Worm (Caenorhabditis elegans) whole organism, L2 larva: ENCODE results near the gene wrt-10.

Source experiments
- C34F6.9 ChIP-seq: fragments of 150-350 bp; optimal IDR thresholded peaks from 2 replicates; lab custom pipeline; 2014; ENCODE audit warnings: missing biosample characterization, missing genetic modification characterization
- F13H6.1 ChIP-seq: sonication (generic microtip); optimal IDR thresholded peaks from 2 replicates; lab custom pipeline; 2016; ENCODE audit warnings: missing genetic modification characterization, missing compliant biosample characterization
- R02D3.7 ChIP-seq: fragments of 150-350 bp; optimal IDR thresholded peaks from 2 replicates; lab custom pipeline; 2014; ENCODE audit warnings: missing biosample characterization, missing genetic modification characterization
- Y55F3AM.14 ChIP-seq: fragments of 200-800 bp; sonication (Bioruptor generic); optimal IDR thresholded peaks from 2 replicates; lab custom pipeline; 2018; ENCODE audit warnings: mild to moderate bottlenecking, missing genetic modification characterization, missing compliant biosample characterization
- ZK546.5 ChIP-seq: sonication (generic microtip); optimal IDR thresholded peaks from 2 replicates; lab custom pipeline; 2017; ENCODE audit warnings: missing biosample characterization, missing genetic modification characterization
- alr-1 ChIP-seq: fragments of 150-350 bp; optimal IDR thresholded peaks from 2 replicates; lab custom pipeline; 2014; ENCODE audit warnings: missing biosample characterization, missing genetic modification characterization
- aly-2 ChIP-seq: fragments of 150-350 bp; optimal IDR thresholded peaks from 2 replicates; lab custom pipeline; 2014; ENCODE audit warnings: missing biosample characterization, missing genetic modification characterization
- ama-1 ChIP-seq: fragments of 150-350 bp; optimal IDR thresholded peaks from 2 replicates; lab custom pipeline; 2018; ENCODE audit warnings: inconsistent platforms
- blmp-1 ChIP-seq: sonication (generic microtip); optimal IDR thresholded peaks from 2 replicates; lab custom pipeline; 2017; ENCODE audit warnings: missing genetic modification characterization, mild to moderate bottlenecking, missing compliant biosample characterization, antibody characterized with exemption, moderate library complexity; ENCODE audit not compliant: insufficient read depth
- ceh-82 ChIP-seq: fragments of 150-350 bp; optimal IDR thresholded peaks from 2 replicates; lab custom pipeline; 2014; ENCODE audit warnings: missing biosample characterization, missing genetic modification characterization
- crh-2 ChIP-seq: sonication (generic microtip); optimal IDR thresholded peaks from 2 replicates; lab custom pipeline; 2017; ENCODE audit warnings: missing biosample characterization, missing genetic modification characterization
- dmd-4 ChIP-seq: sonication (generic microtip); optimal IDR thresholded peaks from 2 replicates; lab custom pipeline; 2017; ENCODE audit warnings: missing biosample characterization, missing genetic modification characterization
- elt-1 ChIP-seq: fragments of 150-350 bp; optimal IDR thresholded peaks from 2 replicates; lab custom pipeline; 2014; ENCODE audit warnings: missing biosample characterization, missing genetic modification characterization
- elt-3 ChIP-seq: sonication (generic microtip); optimal IDR thresholded peaks from 2 replicates; lab custom pipeline; 2017; ENCODE audit warnings: missing biosample characterization, missing genetic modification characterization
- fos-1 ChIP-seq: fragments of 150-350 bp; optimal IDR thresholded peaks from 2 replicates; lab custom pipeline; 2014; ENCODE audit warnings: missing biosample characterization, missing genetic modification characterization
- gmeb-1 ChIP-seq: fragments of 150-350 bp; optimal IDR thresholded peaks from 2 replicates; lab custom pipeline; 2014; ENCODE audit warnings: missing biosample characterization, missing genetic modification characterization
- lsy-2 ChIP-seq, 2 experiments: fragments of 150-350 bp in 1 of 2; sonication (generic microtip) in 1 of 2; optimal IDR thresholded peaks; 2 replicates each; lab custom pipeline; 2014 to 2017; ENCODE audit warnings: missing biosample characterization in 2 of 2, missing genetic modification characterization in 2 of 2
- mab-5 ChIP-seq: fragments of 150-350 bp; optimal IDR thresholded peaks from 2 replicates; lab custom pipeline; 2014; ENCODE audit warnings: missing biosample characterization, missing genetic modification characterization
- mdl-1 ChIP-seq, 2 experiments: fragments of 150-350 bp in 1 of 2; sonication (generic microtip) in 1 of 2; optimal IDR thresholded peaks; 2 replicates each; lab custom pipeline; 2017; ENCODE audit warnings: missing biosample characterization in 2 of 2, missing genetic modification characterization in 2 of 2
- nhr-10 ChIP-seq: sonication (generic microtip); optimal IDR thresholded peaks from 2 replicates; lab custom pipeline; 2017; ENCODE audit warnings: missing biosample characterization, missing genetic modification characterization
- nhr-12 ChIP-seq: fragments of 150-350 bp; optimal IDR thresholded peaks from 2 replicates; lab custom pipeline; 2014; ENCODE audit warnings: missing biosample characterization, missing genetic modification characterization
- nhr-129 ChIP-seq: fragments of 150-350 bp; optimal IDR thresholded peaks from 2 replicates; lab custom pipeline; 2014; ENCODE audit warnings: missing biosample characterization, missing genetic modification characterization
- nhr-21 ChIP-seq: fragments of 150-350 bp; optimal IDR thresholded peaks from 2 replicates; lab custom pipeline; 2014; ENCODE audit warnings: missing biosample characterization, missing genetic modification characterization
- nhr-23 ChIP-seq: fragments of 150-350 bp; optimal IDR thresholded peaks from 2 replicates; lab custom pipeline; 2014; ENCODE audit warnings: missing biosample characterization, missing genetic modification reagents, missing genetic modification characterization
- nhr-25 ChIP-seq: fragments of 150-350 bp; sonication (generic microtip); optimal IDR thresholded peaks from 3 replicates; lab custom pipeline; 2014; ENCODE audit warnings: missing biosample characterization, missing genetic modification characterization
- skn-1 ChIP-seq: sonication (generic microtip); optimal IDR thresholded peaks from 2 replicates; lab custom pipeline; 2017; ENCODE audit warnings: missing biosample characterization, missing genetic modification characterization
- sma-9 ChIP-seq, 2 experiments: fragments of 150-350 bp in 1 of 2; sonication (generic microtip) in 1 of 2; optimal IDR thresholded peaks; 2 replicates each; lab custom pipeline; 2014 to 2016; ENCODE audit warnings: missing genetic modification characterization in 2 of 2, mild to moderate bottlenecking in 1 of 2, missing biosample characterization in 1 of 2, missing compliant biosample characterization in 1 of 2, missing genetic modification reagents in 1 of 2, moderate library complexity in 1 of 2
- unc-39 ChIP-seq: fragments of 150-350 bp; optimal IDR thresholded peaks from 2 replicates; lab custom pipeline; 2014; ENCODE audit warnings: missing biosample characterization, missing genetic modification characterization
- unc-55 ChIP-seq: fragments of 150-350 bp; sonication (generic microtip); optimal IDR thresholded peaks from 3 replicates; lab custom pipeline; 2014; ENCODE audit warnings: missing biosample characterization, missing genetic modification reagents, missing genetic modification characterization
- unc-62 ChIP-seq: fragments of 150-350 bp; optimal IDR thresholded peaks from 2 replicates; lab custom pipeline; 2014; ENCODE audit warnings: missing biosample characterization, missing genetic modification reagents, missing genetic modification characterization
- ztf-11 ChIP-seq: sonication (generic microtip); optimal IDR thresholded peaks from 2 replicates; lab custom pipeline; 2017; ENCODE audit warnings: missing biosample characterization, missing genetic modification characterization
- ztf-4 ChIP-seq: fragments of 150-350 bp; optimal IDR thresholded peaks from 2 replicates; lab custom pipeline; 2014; ENCODE audit warnings: missing biosample characterization, missing genetic modification characterization

wrt-10 gene

DNA sequence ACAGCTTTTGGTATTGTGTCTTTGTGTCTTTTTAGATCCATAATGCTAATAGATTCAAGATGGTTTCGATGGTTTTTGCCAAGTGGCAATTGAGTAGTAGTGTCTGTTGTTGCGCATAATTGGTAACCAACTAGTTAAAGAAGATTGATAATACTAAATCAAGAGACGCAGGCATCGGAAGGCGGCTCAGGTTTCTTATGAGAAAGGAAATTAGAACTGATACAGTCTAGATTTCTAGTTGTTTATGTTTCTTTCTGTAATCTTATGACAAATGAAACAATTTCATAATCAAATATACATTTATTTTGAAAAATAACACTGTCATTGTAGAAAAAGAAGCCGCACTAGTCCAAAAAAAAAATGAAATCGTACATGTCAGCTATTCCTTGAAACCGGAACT, 19.4 kb upstream of the wrt-10 start, which contains the start of gene ZK1290.10:
Gene ZK1290.10, minus strand, starts transcription at position 101 of the 400 bp plus-strand sequence.
- no peak for TF ChIP-seq skn-1 (tag; lab: Kevin White, UChicago)
- no peak for TF ChIP-seq Y55F3AM.14 (GFP tag; lab: Kevin White, UChicago)
- TF ChIP-seq unc-62 (GFP tag; lab: Kevin White, UChicago) = no peak

DNA sequence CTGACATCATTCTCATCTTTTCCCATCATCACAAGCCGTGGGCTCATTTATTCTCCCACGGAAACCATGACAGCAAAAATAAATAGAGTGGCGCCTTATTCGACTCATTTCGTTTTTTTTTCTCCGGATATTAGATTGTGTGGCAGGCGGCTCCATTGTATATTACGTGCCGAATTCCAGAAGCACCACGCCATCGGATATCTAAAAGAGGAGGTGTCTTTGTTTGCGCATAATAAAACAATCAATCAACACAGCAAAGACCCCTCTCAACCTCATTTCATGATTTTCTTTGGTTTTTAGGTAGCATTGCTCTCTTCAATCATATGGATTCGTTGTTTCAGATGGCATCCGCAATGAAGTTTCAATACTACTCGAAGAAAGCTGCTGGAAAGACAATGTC, 14.7 kb upstream of the wrt-10 start, which contains the start of gene tph-1:
Gene tph-1, plus strand, starts transcription at position 301 of the 400 bp plus-strand sequence.
- TF ChIP-seq unc-55 (no peak), nhr-21 (tag; lab: Kevin White, UChicago) (no peak), skn-1 (tag; lab: Kevin White, UChicago) (no peak), aly-2 (tag; lab: Kevin White, UChicago) (no peak), Y55F3AM.14 (GFP tag; lab: Kevin White, UChicago) (no peak), unc-39 (no peak), ztf-11 (tag; lab: Kevin White, UChicago) (no peak), ztf-4 (no peak), ZK546.5 (tag; lab: Kevin White, UChicago) (no peak), fos-1 (tag; lab: Kevin White, UChicago) (no peak), mab-5 (no peak), dmd-4 (no peak), gmeb-1 (tag; lab: Kevin White, UChicago) (no peak), alr-1 (no peak), unc-62 (GFP tag; lab: Kevin White, UChicago) (no peak), blmp-1 (tag; lab: Kevin White, UChicago) (no peak)
- TF ChIP-seq, all 48 proteins: peak for 0

DNA sequence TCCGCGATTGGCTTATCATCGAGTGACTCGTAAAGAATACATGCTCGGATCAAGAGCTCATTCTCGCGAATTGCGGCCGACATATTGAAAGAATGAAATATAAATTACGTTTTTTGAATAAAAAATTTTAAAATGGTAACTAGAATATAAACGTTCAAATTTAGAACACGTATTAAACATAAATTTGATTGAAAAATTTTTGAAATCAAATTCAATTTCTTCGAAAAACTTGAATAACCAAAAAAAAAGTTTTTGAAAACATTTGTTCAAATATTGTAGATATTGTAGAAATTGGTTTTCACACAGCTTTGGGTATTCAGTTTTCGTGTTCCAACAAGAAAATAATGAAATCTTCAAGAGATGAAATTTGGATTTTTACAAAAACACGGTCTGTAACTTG, 13.7 kb upstream of the wrt-10 start, which contains the start of gene fbxa-224:
Gene fbxa-224, minus strand, starts transcription at position 101 of the 400 bp plus-strand sequence.
- TF ChIP-seq lsy-2 (tag; optimal IDR thresholded peaks at IDR 0.05; lab: Kevin White, UChicago) = no peak
- TF ChIP-seq sma-9 (GFP tag; optimal IDR thresholded peaks at IDR 0.05; lab: Kevin White, UChicago) = no peak
- TF ChIP-seq sma-9 (tag; optimal IDR thresholded peaks at IDR 0.05; lab: Kevin White, UChicago) = no peak
- TF ChIP-seq mdl-1 (tag; optimal IDR thresholded peaks at IDR 0.05; lab: Kevin White, UChicago) = no peak
- no peak for TF ChIP-seq nhr-23 (tag; lab: Kevin White, UChicago)
- TF ChIP-seq, all 48 proteins: peak for 0

DNA sequence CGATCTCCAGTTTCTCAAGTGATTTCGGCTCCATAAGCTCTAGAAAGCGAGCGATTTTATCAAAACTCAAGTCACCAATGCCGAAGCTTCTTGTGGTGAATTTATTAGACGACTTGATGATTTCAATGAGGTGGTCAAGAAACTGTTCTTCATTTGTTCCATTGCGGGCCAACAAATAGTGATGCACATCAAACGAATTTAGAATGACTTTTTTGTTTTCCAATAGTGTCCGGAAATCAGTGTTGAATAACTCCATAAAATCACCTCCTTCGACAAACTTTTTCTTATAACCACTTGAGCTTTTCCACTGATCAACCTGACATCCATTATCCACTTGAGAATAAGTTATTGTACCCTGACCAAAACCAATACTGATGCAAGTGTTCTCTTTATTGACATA, 12.9 kb upstream of the wrt-10 start:
- TF ChIP-seq unc-62 (GFP tag; lab: Kevin White, UChicago) (no peak), blmp-1 (tag; lab: Kevin White, UChicago) (no peak), ZK546.5 (tag; lab: Kevin White, UChicago) (no peak), elt-3 (tag; lab: Kevin White, UChicago) (no peak)
- TF ChIP-seq, all 48 proteins: peak for 0

DNA sequence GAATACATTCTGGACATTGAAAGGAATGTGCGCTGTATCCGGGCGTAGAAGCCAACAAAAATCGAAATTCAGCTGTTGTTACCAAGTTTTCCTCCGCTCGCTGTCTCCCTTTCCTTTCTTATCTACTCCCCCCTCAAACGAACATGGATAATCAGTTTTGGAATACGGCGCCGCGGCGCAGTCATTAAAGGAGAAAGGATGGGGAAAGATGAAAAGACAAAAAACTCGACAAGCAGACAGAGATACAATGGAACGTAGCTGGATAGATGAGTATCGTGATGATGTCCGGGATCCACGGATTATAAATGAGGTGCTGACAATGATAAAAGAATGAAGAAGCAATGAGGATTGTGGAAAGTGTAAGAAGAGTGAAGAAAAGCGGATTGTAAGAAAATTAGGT, 11.0 kb upstream of the wrt-10 start:
- no peak for TF ChIP-seq alr-1
- TF ChIP-seq nhr-12 (tag; lab: Kevin White, UChicago) = no peak
- TF ChIP-seq blmp-1 (tag; lab: Kevin White, UChicago) = peak; percentile 5
- peak; percentile 74 for TF ChIP-seq ama-1
- peak; percentile 35 for TF ChIP-seq unc-55
- peak; percentile 7 for TF ChIP-seq fos-1 (tag; lab: Kevin White, UChicago)
- TF ChIP-seq nhr-21 (tag; lab: Kevin White, UChicago) = peak; percentile 74
- no peak for TF ChIP-seq ceh-82 (tag; lab: Kevin White, UChicago)

DNA sequence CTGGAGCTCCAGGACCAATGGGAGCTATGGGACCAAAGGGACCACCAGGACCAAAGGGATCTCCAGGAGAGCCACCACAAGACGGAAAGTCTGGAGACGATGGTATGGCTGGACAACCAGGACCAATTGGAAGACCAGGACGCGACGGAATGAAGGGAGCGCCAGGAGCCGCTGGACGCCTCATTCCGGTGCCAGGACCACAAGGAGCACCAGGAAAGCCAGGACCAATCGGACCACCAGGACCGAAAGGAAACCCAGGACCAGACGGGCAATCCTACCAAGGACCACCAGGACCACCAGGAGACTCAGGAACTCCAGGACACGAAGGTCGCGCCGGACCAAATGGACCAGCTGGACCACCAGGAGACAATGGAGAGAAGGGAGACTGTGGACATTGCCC, 10.4 kb upstream of the wrt-10 start:
- TF ChIP-seq F13H6.1 (tag; lab: Kevin White, UChicago) = no peak
- no peak for TF ChIP-seq ZK546.5 (tag; lab: Kevin White, UChicago)
- no peak for TF ChIP-seq fos-1 (tag; lab: Kevin White, UChicago)

DNA sequence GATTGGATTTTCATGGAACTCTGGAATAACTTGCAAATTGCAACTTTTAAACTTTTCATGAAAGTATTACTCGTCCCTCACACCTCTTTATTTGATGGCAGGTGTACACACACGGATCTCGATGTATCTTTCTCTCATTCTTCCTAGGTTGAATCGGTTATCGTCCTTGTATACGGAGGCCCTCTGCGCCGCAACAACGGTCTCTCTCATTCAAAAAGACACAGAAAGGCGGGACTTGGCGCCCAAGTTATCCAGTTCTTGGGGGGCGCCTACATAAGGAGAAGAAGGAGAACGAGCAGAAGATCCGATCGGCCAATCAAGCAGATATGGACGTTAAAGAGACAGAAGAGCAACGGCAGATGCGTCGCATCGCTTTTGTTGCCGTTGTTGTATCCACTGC, 9.4 kb upstream of the wrt-10 start, which contains the start of gene rol-8:
Gene rol-8, plus strand, starts transcription at position 301 of the 400 bp plus-strand sequence.
- TF ChIP-seq nhr-10 (tag; lab: Kevin White, UChicago) (no peak), nhr-129 (tag; lab: Kevin White, UChicago) (no peak), R02D3.7 (tag; lab: Kevin White, UChicago) (no peak), Y55F3AM.14 (GFP tag; lab: Kevin White, UChicago) (no peak), C34F6.9 (tag; lab: Kevin White, UChicago) (no peak), nhr-25 (tag; lab: Kevin White, UChicago) (no peak), crh-2 (no peak), skn-1 (tag; lab: Kevin White, UChicago) (no peak), elt-1 (tag; lab: Kevin White, UChicago) (no peak)
